Fruit fly (Drosophila melanogaster) whole organism, embryonic: ENCODE measurements around the gene Nepl20.

ENCODE experiments used
- Bgb ChIP-seq: fragments of 200-800 bp; sonication (Bioruptor generic); IDR thresholded peaks from 2 replicates; pipeline ENCODE4 v1.3.6; 2022; ENCODE audit warnings: missing biosample characterization, missing genetic modification characterization; ENCODE audit not compliant: partially characterized antibody
- BtbVII ChIP-seq: fragments of 200-800 bp; sonication (Bioruptor generic); optimal IDR thresholded peaks from 3 replicates; lab custom pipeline; 2017; ENCODE audit warnings: missing biosample characterization, mild to moderate bottlenecking, missing genetic modification characterization
- CG13424 ChIP-seq: fragments of 200-800 bp; sonication (Bioruptor generic); optimal IDR thresholded peaks from 2 replicates; lab custom pipeline; 2019; ENCODE audit warnings: missing biosample characterization, mild to moderate bottlenecking, missing genetic modification characterization, moderate library complexity
- CG15011 ChIP-seq: fragments of 200-800 bp; sonication (Bioruptor generic); optimal IDR thresholded peaks from 3 replicates; lab custom pipeline; 2018; ENCODE audit warnings: missing biosample characterization, mild to moderate bottlenecking, missing genetic modification characterization
- CG15514 ChIP-seq: fragments of 200-800 bp; sonication (Bioruptor generic); optimal IDR thresholded peaks from 3 replicates; lab custom pipeline; 2017; ENCODE audit warnings: missing biosample characterization, missing genetic modification characterization, mild to moderate bottlenecking, moderate library complexity, missing genetic modification reagents
- CG16813 ChIP-seq: fragments of 200-800 bp; sonication (Bioruptor generic); IDR thresholded peaks from 3 replicates; pipeline ENCODE4 v1.3.6; 2022; ENCODE audit warnings: missing biosample characterization, missing genetic modification characterization; ENCODE audit not compliant: partially characterized antibody
- CG16863 ChIP-seq: fragments of 200-800 bp; sonication (Bioruptor generic); optimal IDR thresholded peaks from 3 replicates; lab custom pipeline; 2016; ENCODE audit warnings: missing biosample characterization, missing genetic modification characterization
- CG17359 ChIP-seq: fragments of 200-800 bp; sonication (Bioruptor generic); optimal IDR thresholded peaks from 3 replicates; lab custom pipeline; 2018; ENCODE audit warnings: missing biosample characterization, mild to moderate bottlenecking, missing genetic modification characterization, moderate library complexity
- CG17361 ChIP-seq: fragments of 200-800 bp; sonication (Bioruptor generic); IDR thresholded peaks from 3 replicates; pipeline ENCODE4 v1.3.6; 2022; ENCODE audit warnings: missing biosample characterization, missing genetic modification characterization
- CG2678 ChIP-seq: fragments of 200-800 bp; sonication (Bioruptor generic); optimal IDR thresholded peaks from 3 replicates; lab custom pipeline; 2019; ENCODE audit warnings: missing biosample characterization, mild to moderate bottlenecking, missing genetic modification characterization, moderate library complexity
- CG2712 ChIP-seq: fragments of 200-800 bp; optimal IDR thresholded peaks from 3 replicates; lab custom pipeline; 2019; ENCODE audit warnings: missing biosample characterization, mild to moderate bottlenecking, missing genetic modification characterization, moderate library complexity
- CG31224 ChIP-seq: fragments of 200-800 bp; sonication (Bioruptor generic); IDR thresholded peaks from 2 replicates; pipeline ENCODE4 v1.3.6; 2022; ENCODE audit warnings: missing biosample characterization, missing genetic modification characterization
- CG3281 ChIP-seq: fragments of 200-800 bp; sonication (Bioruptor generic); optimal IDR thresholded peaks from 3 replicates; lab custom pipeline; 2017; ENCODE audit warnings: missing biosample characterization, mild to moderate bottlenecking, missing genetic modification characterization
- CG34224 ChIP-seq: fragments of 200-800 bp; sonication (Bioruptor generic); IDR thresholded peaks from 3 replicates; pipeline ENCODE4 v1.3.6; 2022; ENCODE audit warnings: missing biosample characterization, missing genetic modification characterization; ENCODE audit not compliant: partially characterized antibody
- CG34376 ChIP-seq: fragments of 200-800 bp; sonication (Bioruptor generic); optimal IDR thresholded peaks from 2 replicates; lab custom pipeline; 2018; ENCODE audit warnings: missing biosample characterization, mild to moderate bottlenecking, missing genetic modification characterization
- CG3847 ChIP-seq: fragments of 200-800 bp; sonication (Bioruptor generic); IDR thresholded peaks from 2 replicates; pipeline ENCODE4 v1.3.6; 2022; ENCODE audit warnings: missing biosample characterization, missing genetic modification characterization
- CG42726 ChIP-seq: fragments of 200-800 bp; sonication (Bioruptor generic); IDR thresholded peaks from 2 replicates; pipeline ENCODE4 v1.3.6; 2022; ENCODE audit warnings: missing biosample characterization, missing genetic modification characterization; ENCODE audit not compliant: partially characterized antibody
- CG4707 ChIP-seq: fragments of 200-800 bp; sonication (Bioruptor generic); optimal IDR thresholded peaks from 2 replicates; lab custom pipeline; 2018; ENCODE audit warnings: missing biosample characterization, mild to moderate bottlenecking, missing genetic modification characterization, moderate library complexity
- CG4730 ChIP-seq: fragments of 200-800 bp; sonication (Bioruptor generic); IDR thresholded peaks from 2 replicates; pipeline ENCODE4 v1.3.6; 2022; ENCODE audit warnings: missing biosample characterization, missing genetic modification characterization
- CG6175 ChIP-seq: fragments of 200-800 bp; sonication (Bioruptor generic); IDR thresholded peaks from 3 replicates; pipeline ENCODE4 v1.3.6; 2022; ENCODE audit warnings: missing biosample characterization, missing genetic modification characterization
- CG7271 ChIP-seq: fragments of 200-800 bp; sonication (Bioruptor generic); optimal IDR thresholded peaks from 2 replicates; lab custom pipeline; 2018; ENCODE audit warnings: missing biosample characterization, mild to moderate bottlenecking, missing genetic modification characterization, moderate library complexity
- CG8478 ChIP-seq: fragments of >200 bp; optimal IDR thresholded peaks from 2 replicates; lab custom pipeline; 2018
- CG8924 ChIP-seq: fragments of 200-800 bp; optimal IDR thresholded peaks from 3 replicates; lab custom pipeline; 2019; ENCODE audit warnings: missing biosample characterization, mild to moderate bottlenecking, missing genetic modification characterization, moderate library complexity
- Dp ChIP-seq: fragments of 200-800 bp; sonication (Bioruptor generic); optimal IDR thresholded peaks from 2 replicates; lab custom pipeline; 2018; ENCODE audit warnings: missing biosample characterization, mild to moderate bottlenecking, missing genetic modification characterization, moderate library complexity
- E2f1 ChIP-seq: fragments of 200-800 bp; sonication (Bioruptor generic); IDR thresholded peaks from 2 replicates; pipeline ENCODE4 v1.3.6; 2022; ENCODE audit warnings: missing biosample characterization, missing genetic modification characterization
- E2f2 ChIP-seq: fragments of 200-800 bp; sonication (Bioruptor generic); IDR thresholded peaks from 2 replicates; pipeline ENCODE4 v1.3.6; 2022; ENCODE audit warnings: missing biosample characterization, missing genetic modification characterization
- Eip74EF ChIP-seq, 2 experiments: fragments of 200-800 bp in 1 of 2; fragments of >200 bp in 1 of 2; sonication (Bioruptor generic) in 1 of 2; optimal IDR thresholded peaks; 2 replicates each; lab custom pipeline; 2017 to 2019; ENCODE audit warnings: missing biosample characterization in 2 of 2, missing genetic modification characterization in 2 of 2, mild to moderate bottlenecking in 1 of 2, moderate library complexity in 1 of 2
- Elba2 ChIP-seq: fragments of 200-800 bp; sonication (Bioruptor generic); optimal IDR thresholded peaks from 3 replicates; lab custom pipeline; 2016; ENCODE audit warnings: missing biosample characterization, missing genetic modification characterization
- Hey ChIP-seq: fragments of 200-800 bp; sonication (Bioruptor generic); optimal IDR thresholded peaks from 3 replicates; lab custom pipeline; 2018; ENCODE audit warnings: missing biosample characterization, mild to moderate bottlenecking, missing genetic modification characterization
- Jarid2 ChIP-seq: fragments of 200-800 bp; sonication (Bioruptor generic); optimal IDR thresholded peaks from 3 replicates; lab custom pipeline; 2017; ENCODE audit warnings: mild to moderate bottlenecking, missing biosample characterization, missing genetic modification reagents, missing genetic modification characterization
- Mad ChIP-seq: fragments of 200-800 bp; sonication (Bioruptor generic); optimal IDR thresholded peaks from 2 replicates; lab custom pipeline; 2016; ENCODE audit warnings: missing biosample characterization, missing genetic modification characterization
- Myb ChIP-seq: fragments of 200-800 bp; sonication (Bioruptor generic); optimal IDR thresholded peaks from 2 replicates; lab custom pipeline; 2016; ENCODE audit warnings: missing biosample characterization, missing genetic modification characterization
- NK7.1 ChIP-seq: fragments of 200-800 bp; sonication (Bioruptor generic); optimal IDR thresholded peaks from 3 replicates; lab custom pipeline; 2016; ENCODE audit warnings: missing biosample characterization, missing genetic modification characterization
- br ChIP-seq: fragments of >200 bp; optimal IDR thresholded peaks from 2 replicates; lab custom pipeline; 2017
- crc ChIP-seq: fragments of 200-800 bp; sonication (Bioruptor generic); optimal IDR thresholded peaks from 2 replicates; lab custom pipeline; 2016; ENCODE audit warnings: missing biosample characterization, missing genetic modification characterization
- gro ChIP-seq: fragments of 200-800 bp; sonication (Bioruptor generic); optimal IDR thresholded peaks from 2 replicates; lab custom pipeline; 2016; ENCODE audit warnings: missing biosample characterization, missing genetic modification characterization
- jigr1 ChIP-seq: fragments of 200-800 bp; sonication (Bioruptor generic); IDR thresholded peaks from 3 replicates; pipeline ENCODE4 v1.3.6; 2022; ENCODE audit warnings: missing biosample characterization, missing genetic modification characterization
- ken ChIP-seq: fragments of 200-800 bp; sonication (Bioruptor generic); IDR thresholded peaks from 3 replicates; pipeline ENCODE4 v1.3.6; 2022; ENCODE audit warnings: missing biosample characterization, missing genetic modification characterization
- knrl ChIP-seq: fragments of 200-800 bp; sonication (Bioruptor generic); IDR thresholded peaks from 3 replicates; pipeline ENCODE4 v1.3.6; 2022; ENCODE audit warnings: missing biosample characterization, missing genetic modification characterization; ENCODE audit not compliant: partially characterized antibody
- lmd ChIP-seq: fragments of 200-800 bp; sonication (Bioruptor generic); IDR thresholded peaks from 2 replicates; pipeline ENCODE4 v1.3.6; 2022; ENCODE audit warnings: missing biosample characterization, missing genetic modification characterization
- ro ChIP-seq: fragments of 200-800 bp; sonication (Bioruptor generic); IDR thresholded peaks from 2 replicates; pipeline ENCODE4 v1.3.6; 2022; ENCODE audit warnings: missing biosample characterization, missing genetic modification characterization
- row ChIP-seq: fragments of 200-800 bp; sonication (Bioruptor generic); IDR thresholded peaks from 3 replicates; pipeline ENCODE4 v1.3.6; 2022; ENCODE audit warnings: missing biosample characterization, missing genetic modification characterization
- sc ChIP-seq, 3 experiments: fragments of >200 bp in 2 of 3; fragments of 200-800 bp in 1 of 3; sonication (Bioruptor generic) in 1 of 3; optimal IDR thresholded peaks; 2 replicates in 2 of 3; 3 replicates in 1 of 3; lab custom pipeline; 2017; ENCODE audit warnings: mild to moderate bottlenecking in 1 of 3, missing biosample characterization in 1 of 3, missing genetic modification characterization in 1 of 3, missing genetic modification reagents in 1 of 3
- sr ChIP-seq: fragments of 200-800 bp; sonication (Bioruptor generic); IDR thresholded peaks from 3 replicates; pipeline ENCODE4 v1.3.6; 2022; ENCODE audit warnings: missing biosample characterization, missing genetic modification characterization
- tna ChIP-seq: fragments of 200-800 bp; sonication (Bioruptor generic); IDR thresholded peaks from 2 replicates; pipeline ENCODE4 v1.3.6; 2022; ENCODE audit warnings: missing biosample characterization, missing genetic modification characterization; ENCODE audit not compliant: partially characterized antibody
- tup ChIP-seq: fragments of 200-800 bp; sonication (Bioruptor generic); optimal IDR thresholded peaks from 2 replicates; lab custom pipeline; 2016; ENCODE audit warnings: missing biosample characterization, mild to moderate bottlenecking, missing genetic modification characterization, moderate library complexity
- vfl ChIP-seq: fragments of 200-800 bp; sonication (Bioruptor generic); optimal IDR thresholded peaks from 2 replicates; lab custom pipeline; 2016; ENCODE audit warnings: missing biosample characterization, missing genetic modification characterization
- wek ChIP-seq: fragments of 200-800 bp; sonication (Bioruptor generic); optimal IDR thresholded peaks from 3 replicates; lab custom pipeline; 2018; ENCODE audit warnings: missing biosample characterization, mild to moderate bottlenecking, missing genetic modification characterization, moderate library complexity
- zfh2 ChIP-seq: fragments of 200-800 bp; sonication (Bioruptor generic); optimal IDR thresholded peaks from 2 replicates; lab custom pipeline; 2016; ENCODE audit warnings: missing biosample characterization, missing genetic modification characterization

Nepl20 gene

DNA sequence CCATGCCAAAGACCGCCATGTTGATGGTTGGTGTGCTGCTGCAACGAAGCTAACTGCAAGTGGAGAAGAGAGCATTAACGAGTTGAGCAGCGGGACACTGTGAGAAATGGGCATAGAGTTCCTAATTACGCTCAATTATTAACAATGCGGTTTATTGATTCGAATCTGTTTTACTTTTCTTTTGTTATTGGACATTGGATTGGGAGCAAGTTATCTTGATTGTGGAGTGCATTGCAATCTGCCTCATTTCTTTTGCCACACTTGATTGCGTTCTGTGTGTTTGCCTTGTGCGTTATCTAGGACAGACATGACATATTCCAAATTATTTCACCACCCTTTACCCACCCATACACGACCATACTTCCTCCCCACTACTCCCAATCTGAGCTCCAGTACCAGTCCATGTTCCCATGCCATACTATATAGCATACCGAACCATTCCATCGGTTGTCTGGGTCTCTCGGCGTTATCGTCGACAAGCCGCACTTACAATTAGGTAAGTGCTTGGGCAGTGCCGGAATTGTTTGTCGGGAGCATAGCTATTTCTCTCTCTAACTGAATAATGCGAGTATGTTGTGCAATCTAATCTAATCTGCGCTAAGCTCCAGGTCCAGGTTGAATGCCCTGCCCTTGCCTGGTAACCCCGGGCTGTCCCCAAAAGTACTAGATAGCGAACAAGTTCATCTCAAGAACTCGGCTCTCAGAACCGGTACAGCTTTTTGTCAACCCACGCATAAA, 23.1 kb upstream of the Nepl20 start (continued):
- TF ChIP-seq CG34376 (GFP tag; lab: Kevin White, UChicago) (no peak), Mad (GFP tag; lab: Kevin White, UChicago) (no peak), br (lab: Kevin White, UChicago) (no peak), CG34224 (GFP tag; lab: Robert Waterston, UW) (no peak), CG17359 (tag; lab: Kevin White, UChicago) (peak; percentile 59), CG2678 (peak; percentile 58), CG4707 (GFP tag; lab: Kevin White, UChicago) (peak; percentile 7), sr (GFP tag; lab: Robert Waterston, UW) (no peak), CG7271 (tag; lab: Kevin White, UChicago) (no peak), CG6175 (GFP tag; lab: Robert Waterston, UW) (no peak), Bgb (GFP tag; lab: Robert Waterston, UW) (no peak), Jarid2 (GFP tag; lab: Kevin White, UChicago) (no peak), CG15011 (no peak), CG42726 (no peak), CG15514 (no peak), NK7.1 (no peak), gro (GFP tag; lab: Kevin White, UChicago) (no peak), tna (GFP tag; lab: Robert Waterston, UW) (no peak), E2f1 (GFP tag; lab: Robert Waterston, UW) (no peak; the same call in 1 of the 2 replicates), jigr1 (no peak), CG31224 (GFP tag; lab: Robert Waterston, UW) (0 out of 2 replicates have a peak, but pooled peaks have one; percentile 8), CG4730 (no peak), CG2712 (tag; lab: Kevin White, UChicago) (peak; percentile 59), CG8924 (tag; lab: Kevin White, UChicago) (peak; percentile 42), CG3847 (0 out of 2 replicates have a peak, but pooled peaks have one; percentile 23), Eip74EF (GFP tag; optimal IDR thresholded peaks at IDR 0.05; lab: Kevin White, UChicago) (no peak), lmd (GFP tag; lab: Robert Waterston, UW) (peak; percentile 53; the same call in 1 of the 2 replicates), Elba2 (GFP tag; lab: Kevin White, UChicago) (no peak), CG13424 (tag; lab: Kevin White, UChicago) (peak; percentile 55), ken (GFP tag; lab: Robert Waterston, UW) (peak; percentile 57; the same call in 1 of the 3 replicates), wek (no peak), vfl (GFP tag; lab: Kevin White, UChicago) (no peak), zfh2 (no peak), Myb (GFP tag; lab: Kevin White, UChicago) (peak; percentile 1), Hey (tag; lab: Kevin White, UChicago) (no peak), Dp (GFP tag; lab: Kevin White, UChicago) (no peak), CG17361 (peak; percentile 45; the same call in 1 of the 3 replicates), knrl (GFP tag; lab: Robert Waterston, UW) (no peak), row (GFP tag; lab: Robert Waterston, UW) (peak; percentile 69), CG16863 (GFP tag; lab: Kevin White, UChicago) (peak; percentile 38), CG8478 (no peak), E2f2 (GFP tag; lab: Robert Waterston, UW) (0 out of 2 replicates have a peak, but pooled peaks have one; percentile 21), crc (GFP tag; lab: Kevin White, UChicago) (no peak), CG16813 (GFP tag; lab: Robert Waterston, UW) (no peak), CG3281 (no peak), sc (optimal IDR thresholded peaks at IDR 0.05; lab: Kevin White, UChicago) (no peak), sc (GFP tag; optimal IDR thresholded peaks at IDR 0.05; lab: Kevin White, UChicago) (peak; percentile 2), ro (GFP tag; lab: Robert Waterston, UW) (peak; percentile 25; the same call in 1 of the 2 replicates), BtbVII (GFP tag; lab: Kevin White, UChicago) (no peak), tup (no peak)
